Worm (Caenorhabditis elegans) whole organism, L4/young adult: ENCODE measurements around the gene srz-25.

Source experiments
- W03F9.2 ChIP-seq: fragments of 150-350 bp; optimal IDR thresholded peaks from 2 replicates; lab custom pipeline; 2014; ENCODE audit warnings: missing biosample characterization, missing genetic modification characterization
- dao-5 ChIP-seq: sonication (generic microtip); optimal IDR thresholded peaks from 2 replicates; lab custom pipeline; 2016; ENCODE audit warnings: missing genotype, missing genetic modification characterization, moderate library complexity, missing compliant biosample characterization

- TF ChIP-seq dao-5 (tag; lab: Kevin White, UChicago): no peak
- TF ChIP-seq W03F9.2 (tag; lab: Kevin White, UChicago): no peak
Observed at ce11 chrV:17532686-17533085, 7.7 kb upstream of the srz-25 start, which contains the start of gene C18D4.3.
